Worm (Caenorhabditis elegans): ENCODE data around the gene cubn-1.
A peak's percentile ranks its signal among the peaks of the same experiment; 100 is the strongest.

cubn-1 gene

DNA sequence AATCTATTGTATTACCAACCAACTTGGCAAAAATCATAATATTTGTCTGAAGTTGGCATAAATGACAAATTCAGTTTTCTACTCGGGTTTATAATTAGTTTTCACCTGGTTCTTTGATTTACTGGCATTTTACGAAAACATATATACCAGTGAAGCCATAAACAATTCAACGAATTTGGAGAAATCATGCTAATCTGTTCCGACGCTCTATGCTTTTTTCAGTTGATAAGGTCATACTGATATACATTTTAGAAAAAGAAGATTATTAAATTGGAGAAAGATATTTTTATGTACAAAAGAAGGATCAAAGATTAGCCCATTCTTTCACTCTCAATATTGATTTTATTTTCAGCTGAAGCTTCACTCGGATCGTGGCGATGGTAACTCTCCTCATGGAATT, 24.3 kb upstream of the cubn-1 start:
- TF ChIP-seq F37B4.10 (GFP tag; IDR thresholded peaks at IDR 0.05): no peak
- no peak for TF ChIP-seq hlh-26 (GFP tag; conservative IDR thresholded peaks at IDR 0.05)
- no peak for TF ChIP-seq hmg-20 (GFP tag; IDR thresholded peaks at IDR 0.05)
- no peak for TF ChIP-seq hrde-1 (tag; optimal IDR thresholded peaks at IDR 0.05; ENCODE audit: borderline replicate concordance)
- TF ChIP-seq nfya-2 (GFP tag; IDR thresholded peaks at IDR 0.05): no peak
- TF ChIP-seq lin-35 (GFP tag; optimal IDR thresholded peaks at IDR 0.05): no peak
- no peak for TF ChIP-seq nhr-27 (tag; optimal IDR thresholded peaks at IDR 0.05)

ce11 chrV:12588030-12588429, 23.1 kb upstream of the cubn-1 start, which contains the start of gene C14C10.1:
C14C10.1 (plus strand) TSS chrV:12588330.
- TF ChIP-seq hsf-1 (GFP tag; IDR thresholded peaks at IDR 0.05): no peak
- no peak for TF ChIP-seq him-1 (tag; optimal IDR thresholded peaks at IDR 0.05)
- no peak for TF ChIP-seq nhr-27 (tag; optimal IDR thresholded peaks at IDR 0.05)
- TF ChIP-seq ztf-6 (GFP tag; IDR thresholded peaks at IDR 0.05): no peak
- TF ChIP-seq nhr-90 (tag; optimal IDR thresholded peaks at IDR 0.05): no peak
- no peak for TF ChIP-seq hmg-1.2 (GFP tag; IDR thresholded peaks at IDR 0.05)
- no peak for TF ChIP-seq F55B11.4 (tag; optimal IDR thresholded peaks at IDR 0.05; ENCODE audit: borderline replicate concordance, insufficient read depth)
- no peak for TF ChIP-seq K12H6.12 (tag; optimal IDR thresholded peaks at IDR 0.05)
- TF ChIP-seq D2030.7 (GFP tag; IDR thresholded peaks at IDR 0.05): no peak
- no peak for TF ChIP-seq F49E8.2 (tag; optimal IDR thresholded peaks at IDR 0.05; ENCODE audit: insufficient read depth)
- no peak for TF ChIP-seq snpc-4 (GFP tag; optimal IDR thresholded peaks at IDR 0.05)
- TF ChIP-seq snpc-4 (tag; optimal IDR thresholded peaks at IDR 0.05): no peak
- TF ChIP-seq cebp-2 (GFP tag; IDR thresholded peaks at IDR 0.05): no peak

ce11 chrV:12590601-12591000, 20.5 kb upstream of the cubn-1 start, which contains the start of gene ttr-43:
ttr-43 (minus strand) TSS chrV:12590701.
- no peak for TF ChIP-seq F10E7.11 (tag; optimal IDR thresholded peaks at IDR 0.05)
- no peak for TF ChIP-seq bed-2 (GFP tag; IDR thresholded peaks at IDR 0.05)
- TF ChIP-seq nfya-2 (GFP tag; IDR thresholded peaks at IDR 0.05): no peak
- TF ChIP-seq C17E4.6 (GFP tag; IDR thresholded peaks at IDR 0.05): no peak

ce11 chrV:12592379-12592778, 18.8 kb upstream of the cubn-1 start, which contains the start of gene C14C10.2:
C14C10.2 (minus strand) TSS chrV:12592479.
- TF ChIP-seq egl-44 (GFP tag; IDR thresholded peaks at IDR 0.05): no peak
- TF ChIP-seq cebp-1 (GFP tag; IDR thresholded peaks at IDR 0.05): no peak
- TF ChIP-seq cebp-1 (tag; optimal IDR thresholded peaks at IDR 0.05): peak; percentile 2

DNA sequence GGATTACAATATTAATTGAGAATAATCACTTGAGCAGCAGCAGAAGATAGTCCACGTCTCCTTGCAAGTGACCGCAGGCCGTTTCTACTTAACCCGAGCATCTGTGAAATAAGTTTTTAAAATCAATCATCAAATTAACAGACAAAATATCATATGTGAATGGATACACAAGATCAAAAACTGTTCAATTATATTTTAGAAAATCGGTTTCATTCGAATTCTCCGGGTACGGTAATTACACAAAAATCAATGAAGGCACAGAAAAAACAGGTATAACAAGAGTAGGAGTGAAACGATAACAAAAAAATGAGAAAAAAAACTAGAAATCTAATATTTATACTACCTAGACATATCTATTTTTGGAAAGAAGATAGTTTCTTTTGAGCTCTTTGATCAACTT, 14.9 kb upstream of the cubn-1 start, which contains the start of gene mma-1:
mma-1 (minus strand) TSS at position 101 of the 400 bp plus-strand sequence.
- TF ChIP-seq ztf-25 (GFP tag; IDR thresholded peaks at IDR 0.05) (no peak), ceh-40 (GFP tag; IDR thresholded peaks at IDR 0.05) (no peak), hsf-1 (GFP tag; IDR thresholded peaks at IDR 0.05) (0 out of 2 replicates have a peak, but pooled peaks have one; percentile 27), ztf-3 (GFP tag; optimal IDR thresholded peaks at IDR 0.05) (no peak), sptf-2 (GFP tag; optimal IDR thresholded peaks at IDR 0.05) (no peak)

DNA sequence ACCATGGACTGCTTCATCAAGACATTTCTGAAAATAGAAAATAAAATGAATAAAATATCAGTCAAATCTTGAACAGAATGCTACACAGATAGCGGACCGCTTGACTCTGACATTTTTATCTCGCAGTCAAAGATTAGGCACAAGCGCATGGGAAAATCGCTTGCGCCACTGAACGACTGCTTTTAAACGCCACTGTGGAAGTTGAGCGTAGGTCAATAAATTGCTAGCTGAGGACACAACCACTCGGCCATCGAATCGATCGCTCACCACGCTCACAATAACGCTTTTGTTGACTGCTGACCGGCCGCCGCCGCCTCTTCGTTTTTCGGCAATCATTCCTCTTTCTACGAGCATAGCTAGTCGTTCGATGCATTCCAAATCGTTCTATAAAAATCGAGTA, 14.3 kb upstream of the cubn-1 start:
- TF ChIP-seq C06A6.2 (GFP tag; conservative IDR thresholded peaks at IDR 0.05): peak; percentile 43; the same call in 1 of the 2 replicates
- peak; percentile 45 for TF ChIP-seq F49E8.2 (tag; optimal IDR thresholded peaks at IDR 0.05; ENCODE audit: insufficient read depth)
- no peak for TF ChIP-seq cebp-1 (GFP tag; IDR thresholded peaks at IDR 0.05)
- peak; percentile 58 for TF ChIP-seq cebp-1 (tag; optimal IDR thresholded peaks at IDR 0.05)
- TF ChIP-seq ekl-4 (GFP tag; IDR thresholded peaks at IDR 0.05): 0 out of 2 replicates have a peak, but pooled peaks have one; percentile 43
- no peak for TF ChIP-seq nfya-1 (tag; optimal IDR thresholded peaks at IDR 0.05; ENCODE audit: borderline replicate concordance, insufficient read depth)
- TF ChIP-seq lsy-27 (tag; optimal IDR thresholded peaks at IDR 0.05; ENCODE audit: borderline replicate concordance, insufficient read depth): no peak
- TF ChIP-seq gei-17 (GFP tag; optimal IDR thresholded peaks at IDR 0.05): no peak
- TF ChIP-seq T26A5.8 (tag; optimal IDR thresholded peaks at IDR 0.05): no peak
- peak; percentile 61 for TF ChIP-seq lin-54 (GFP tag; optimal IDR thresholded peaks at IDR 0.05)
- TF ChIP-seq fkh-3 (tag; optimal IDR thresholded peaks at IDR 0.05): no peak
- peak; percentile 45 for TF ChIP-seq ztf-26 (tag; optimal IDR thresholded peaks at IDR 0.05)
- no peak for TF ChIP-seq ama-1 (optimal IDR thresholded peaks at IDR 0.05)
- peak; percentile 53 to 59 for TF ChIP-seq ama-1 (GFP tag; optimal IDR thresholded peaks at IDR 0.05)
- TF ChIP-seq ceh-27 (GFP tag; optimal IDR thresholded peaks at IDR 0.05): peak; percentile 22
